Worm (Caenorhabditis elegans) whole organism, L3 larva: ENCODE measurements around the gene ttr-29.

Experiments
- aly-2 ChIP-seq: fragments of 150-350 bp; optimal IDR thresholded peaks from 2 replicates; lab custom pipeline; 2014; ENCODE audit warnings: missing biosample characterization, missing genetic modification characterization
- ama-1 ChIP-seq: fragments of 150-350 bp; optimal IDR thresholded peaks from 2 replicates; lab custom pipeline; 2018
- ceh-16 ChIP-seq: sonication (generic microtip); optimal IDR thresholded peaks from 2 replicates; lab custom pipeline; 2017; ENCODE audit warnings: missing biosample characterization, missing genetic modification characterization
- daf-12 ChIP-seq: fragments of 150-350 bp; optimal IDR thresholded peaks from 2 replicates; lab custom pipeline; 2014; ENCODE audit warnings: missing biosample characterization, missing genetic modification reagents, missing genetic modification characterization
- egl-27 ChIP-seq: sonication (generic microtip); optimal IDR thresholded peaks from 4 replicates; lab custom pipeline; 2017; ENCODE audit warnings: missing biosample characterization, missing genetic modification reagents, missing genetic modification characterization
- elt-1 ChIP-seq: fragments of 150-350 bp; optimal IDR thresholded peaks from 2 replicates; lab custom pipeline; 2014; ENCODE audit warnings: missing biosample characterization, missing genetic modification characterization
- elt-2 ChIP-seq: sonication (generic microtip); optimal IDR thresholded peaks from 2 replicates; lab custom pipeline; 2016; ENCODE audit warnings: missing genetic modification reagents, mild to moderate bottlenecking, missing genetic modification characterization, missing compliant biosample characterization
- elt-3 ChIP-seq, 3 experiments: fragments of 150-350 bp in 1 of 3; sonication (generic microtip) in 2 of 3; optimal IDR thresholded peaks; 2 replicates in 2 of 3; 4 replicates in 1 of 3; lab custom pipeline; 2014 to 2017; ENCODE audit warnings: missing biosample characterization in 3 of 3, missing genetic modification characterization in 3 of 3
- eor-1 ChIP-seq, 2 experiments: fragments of 150-350 bp; optimal IDR thresholded peaks; 2 replicates each; lab custom pipeline; 2014 to 2018; ENCODE audit warnings: missing biosample characterization in 2 of 2, missing genetic modification characterization in 2 of 2
- fkh-10 ChIP-seq: sonication (generic microtip); optimal IDR thresholded peaks from 2 replicates; lab custom pipeline; 2017; ENCODE audit warnings: missing biosample characterization, missing genetic modification reagents, missing genetic modification characterization
- fkh-2 ChIP-seq: fragments of 150-350 bp; optimal IDR thresholded peaks from 2 replicates; lab custom pipeline; 2014; ENCODE audit warnings: missing biosample characterization, missing genetic modification reagents, missing genetic modification characterization
- hmg-11 ChIP-seq: sonication (generic microtip); optimal IDR thresholded peaks from 2 replicates; lab custom pipeline; 2016; ENCODE audit warnings: missing genetic modification characterization, missing compliant biosample characterization
- jun-1 ChIP-seq: fragments of 150-350 bp; optimal IDR thresholded peaks from 2 replicates; lab custom pipeline; 2014; ENCODE audit warnings: missing biosample characterization, missing genetic modification reagents, missing genetic modification characterization
- mml-1 ChIP-seq: fragments of 150-350 bp; sonication (generic microtip); optimal IDR thresholded peaks from 3 replicates; lab custom pipeline; 2014; ENCODE audit warnings: missing biosample characterization, missing genetic modification characterization
- nfya-1 ChIP-seq: sonication (generic microtip); optimal IDR thresholded peaks from 2 replicates; lab custom pipeline; 2017; ENCODE audit warnings: missing genetic modification characterization, mild to moderate bottlenecking, missing compliant biosample characterization, antibody characterized with exemption, moderate library complexity; ENCODE audit not compliant: insufficient read depth
- nhr-11 ChIP-seq: fragments of 150-350 bp; optimal IDR thresholded peaks from 2 replicates; lab custom pipeline; 2014; ENCODE audit warnings: missing biosample characterization, missing genetic modification characterization
- nhr-23 ChIP-seq: fragments of 150-350 bp; optimal IDR thresholded peaks from 2 replicates; lab custom pipeline; 2014; ENCODE audit warnings: missing biosample characterization, missing genetic modification reagents, missing genetic modification characterization
- nhr-237 ChIP-seq: fragments of 150-350 bp; optimal IDR thresholded peaks from 2 replicates; lab custom pipeline; 2014; ENCODE audit warnings: missing biosample characterization, missing genetic modification characterization
- nhr-25 ChIP-seq: sonication (generic microtip); optimal IDR thresholded peaks from 2 replicates; lab custom pipeline; 2017; ENCODE audit warnings: missing biosample characterization, missing genetic modification characterization
- nhr-43 ChIP-seq: sonication (generic microtip); optimal IDR thresholded peaks from 2 replicates; lab custom pipeline; 2016; ENCODE audit warnings: mild to moderate bottlenecking, missing genetic modification characterization, missing compliant biosample characterization; ENCODE audit not compliant: poor library complexity, severe bottlenecking
- nhr-76 ChIP-seq: fragments of 150-350 bp; sonication (generic microtip); optimal IDR thresholded peaks from 5 replicates; lab custom pipeline; 2014; ENCODE audit warnings: missing biosample characterization, missing genetic modification characterization
- nhr-77 ChIP-seq: fragments of 150-350 bp; optimal IDR thresholded peaks from 2 replicates; lab custom pipeline; 2014; ENCODE audit warnings: missing biosample characterization, missing genetic modification characterization
- pha-4 ChIP-seq: fragments of 150-350 bp; optimal IDR thresholded peaks from 2 replicates; lab custom pipeline; 2014; ENCODE audit warnings: missing biosample characterization, missing genetic modification reagents, missing genetic modification characterization
- pqm-1 ChIP-seq: fragments of 150-350 bp; optimal IDR thresholded peaks from 2 replicates; lab custom pipeline; 2017; ENCODE audit warnings: missing biosample characterization, missing genetic modification characterization, inconsistent platforms
- skn-1 ChIP-seq: fragments of 150-350 bp; optimal IDR thresholded peaks from 2 replicates; lab custom pipeline; 2014; ENCODE audit warnings: missing biosample characterization, missing genetic modification characterization
- tbx-2 ChIP-seq: sonication (generic microtip); optimal IDR thresholded peaks from 2 replicates; lab custom pipeline; 2016; ENCODE audit warnings: mild to moderate bottlenecking, missing genetic modification characterization, missing compliant biosample characterization
- unc-39 ChIP-seq: sonication (generic microtip); optimal IDR thresholded peaks from 4 replicates; lab custom pipeline; 2017; ENCODE audit warnings: missing biosample characterization, missing genetic modification characterization
- unc-62 ChIP-seq: fragments of 150-350 bp; sonication (generic microtip); optimal IDR thresholded peaks from 4 replicates; lab custom pipeline; 2014; ENCODE audit warnings: missing biosample characterization, missing genetic modification reagents, missing genetic modification characterization
- zag-1 ChIP-seq: fragments of 150-350 bp; optimal IDR thresholded peaks from 2 replicates; lab custom pipeline; 2014; ENCODE audit warnings: missing biosample characterization, missing genetic modification characterization
- ztf-11 ChIP-seq: fragments of 150-350 bp; optimal IDR thresholded peaks from 2 replicates; lab custom pipeline; 2014; ENCODE audit warnings: missing biosample characterization, missing genetic modification characterization
- ztf-4 ChIP-seq: fragments of 150-350 bp; optimal IDR thresholded peaks from 2 replicates; lab custom pipeline; 2014; ENCODE audit warnings: missing biosample characterization, missing genetic modification characterization

ttr-29 gene

DNA sequence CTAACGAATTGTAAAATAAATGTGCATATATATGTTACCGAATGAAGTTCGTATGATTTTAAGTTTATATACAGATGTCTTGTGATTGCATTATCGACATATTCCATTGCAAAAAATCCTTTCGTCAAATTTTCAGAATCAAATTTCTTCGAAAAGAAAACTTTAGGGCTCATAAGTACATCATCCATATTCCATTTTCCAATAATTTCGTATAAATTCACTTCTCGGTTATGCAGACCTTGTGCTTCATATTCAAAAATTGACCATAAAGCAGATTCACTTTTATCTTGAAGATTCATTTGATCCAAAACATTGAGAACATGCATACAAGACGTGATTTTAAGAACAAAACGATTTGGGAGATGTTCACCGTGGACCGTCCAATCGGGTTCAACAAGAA, 36.8 kb upstream of the ttr-29 start:
- TF ChIP-seq nhr-25 (tag; lab: Kevin White, UChicago) (no peak), egl-27 (tag; lab: Kevin White, UChicago) (no peak), skn-1 (no peak), nhr-76 (tag; lab: Kevin White, UChicago) (no peak), fkh-10 (no peak), nhr-11 (tag; lab: Kevin White, UChicago) (no peak), pha-4 (tag; lab: Kevin White, UChicago) (no peak), elt-1 (tag; lab: Kevin White, UChicago) (no peak), nhr-23 (no peak), nhr-237 (tag; lab: Kevin White, UChicago) (no peak), nfya-1 (tag; lab: Kevin White, UChicago) (no peak), ceh-16 (no peak), zag-1 (tag; lab: Kevin White, UChicago) (no peak), pqm-1 (tag; lab: Kevin White, UChicago) (no peak), ztf-4 (tag; lab: Kevin White, UChicago) (no peak), mml-1 (no peak)

DNA sequence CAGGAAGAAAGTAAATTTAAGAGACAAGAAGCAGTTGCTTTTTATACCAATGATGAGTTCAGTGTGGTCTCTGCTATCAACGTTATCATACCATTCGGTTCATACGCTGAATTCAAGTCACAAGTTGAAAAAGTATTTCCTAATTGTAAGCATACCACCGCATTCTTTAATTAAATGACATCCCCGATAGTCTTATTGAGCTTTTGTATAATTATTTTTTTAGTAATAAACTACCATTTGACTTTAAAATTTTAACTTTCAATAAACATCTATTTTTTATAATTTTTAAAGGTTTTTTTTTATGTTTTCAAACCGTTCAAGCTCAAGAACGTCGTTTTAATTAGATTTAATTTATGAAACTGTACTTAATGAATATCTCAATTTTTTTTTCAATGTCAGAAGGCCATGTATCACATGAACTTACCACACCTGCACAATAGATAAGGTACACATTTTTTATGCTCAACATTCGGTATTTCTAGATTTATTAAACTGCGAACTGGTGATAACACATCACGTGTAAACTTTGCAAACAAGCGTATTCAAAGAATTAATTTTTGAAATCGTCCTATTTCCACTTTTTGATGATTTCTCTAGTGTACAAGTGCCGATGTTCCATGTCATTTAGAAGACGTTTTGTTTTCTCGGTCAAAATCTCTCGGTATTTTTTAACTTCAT, 35.3 kb upstream of the ttr-29 start, which contains the start of gene T16G1.4:
Gene T16G1.4, minus strand, starts transcription at position 51 of the 678 bp plus-strand sequence.
- no peak for TF ChIP-seq unc-39 (tag; lab: Kevin White, UChicago)
- peak; percentile 73 for TF ChIP-seq elt-2 (tag; lab: Kevin White, UChicago)
- TF ChIP-seq pha-4 (tag; lab: Kevin White, UChicago), result peak; percentile 2
- peak; percentile 32 for TF ChIP-seq pqm-1 (tag; lab: Kevin White, UChicago)
- no peak for TF ChIP-seq nhr-11 (tag; lab: Kevin White, UChicago)

DNA sequence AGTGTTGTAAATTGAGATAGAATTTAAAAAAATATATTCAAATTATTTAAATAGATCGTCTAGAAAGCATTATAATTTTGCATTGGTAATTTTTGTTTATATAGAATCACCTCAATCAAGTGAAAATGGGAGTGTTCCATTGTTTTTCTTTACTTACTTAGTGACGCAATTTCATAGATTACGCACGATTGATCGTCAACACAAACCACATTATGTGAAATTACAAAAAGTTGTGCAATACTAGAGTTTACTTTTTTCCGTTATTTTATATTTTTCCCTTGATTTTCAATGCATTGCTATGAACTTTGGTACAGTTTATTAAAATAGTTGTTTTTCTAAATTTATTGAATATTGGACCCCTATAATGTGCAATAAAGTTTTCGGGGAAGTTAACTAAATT, 32.8 kb upstream of the ttr-29 start, which contains the start of gene T16G1.5:
Gene T16G1.5, minus strand, starts transcription at position 119 of the 400 bp plus-strand sequence.
- TF ChIP-seq elt-2 (tag; lab: Kevin White, UChicago) (peak; percentile 25), nhr-77 (tag; lab: Kevin White, UChicago) (no peak)

- TF ChIP-seq pqm-1 (tag; lab: Kevin White, UChicago), result peak; percentile 90
- peak; percentile 91 for TF ChIP-seq elt-2 (tag; lab: Kevin White, UChicago)
- TF ChIP-seq hmg-11 (tag; lab: Kevin White, UChicago), result no peak
These were observed 30.5 kb upstream of the ttr-29 start, which contains the start of gene T16G1.6 for ce11 chrV:12937098-12937497. Gene T16G1.6, minus strand, starts transcription at chrV:12937174.

DNA sequence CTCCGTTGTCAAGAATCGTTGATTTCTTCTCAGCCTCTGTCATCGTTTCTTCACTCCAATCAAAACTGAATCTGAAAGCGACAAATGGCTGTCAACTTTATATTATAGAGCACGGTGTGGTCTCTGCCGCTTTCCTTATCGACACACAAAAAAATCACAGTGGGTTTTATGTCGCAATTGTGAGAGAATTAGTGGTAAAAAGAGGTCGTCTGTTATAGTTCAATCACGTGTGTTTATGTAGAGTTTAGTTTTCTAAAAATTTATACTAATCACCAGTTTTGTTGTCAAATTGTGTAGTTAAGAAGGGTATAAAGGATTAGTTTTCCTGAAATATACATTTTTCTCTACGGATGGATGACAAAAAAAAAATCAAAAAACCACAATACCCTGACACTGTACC, 28.3 kb upstream of the ttr-29 start, which contains the start of gene T16G1.7:
Gene T16G1.7, minus strand, starts transcription at position 137 of the 400 bp plus-strand sequence.
- TF ChIP-seq elt-3 (tag; optimal IDR thresholded peaks at IDR 0.05; lab: Kevin White, UChicago), result no peak
- TF ChIP-seq skn-1, result no peak
- no peak for TF ChIP-seq fkh-2 (tag; lab: Kevin White, UChicago)
- TF ChIP-seq ztf-11 (tag; lab: Kevin White, UChicago), result no peak
- TF ChIP-seq pqm-1 (tag; lab: Kevin White, UChicago), result peak; percentile 89
- TF ChIP-seq nfya-1 (tag; lab: Kevin White, UChicago), result no peak
- TF ChIP-seq aly-2 (tag; lab: Kevin White, UChicago), result no peak
- no peak for TF ChIP-seq eor-1 (tag; optimal IDR thresholded peaks at IDR 0.05; lab: Kevin White, UChicago)
- TF ChIP-seq jun-1, result peak; percentile 55
- no peak for TF ChIP-seq fkh-10
- no peak for TF ChIP-seq daf-12 (tag; lab: Kevin White, UChicago)
- TF ChIP-seq elt-2 (tag; lab: Kevin White, UChicago), result peak; percentile 91
- no peak for TF ChIP-seq ztf-4 (tag; lab: Kevin White, UChicago)
- TF ChIP-seq tbx-2 (tag; lab: Kevin White, UChicago), result no peak
- no peak for TF ChIP-seq egl-27 (tag; lab: Kevin White, UChicago)
- peak; percentile 49 for TF ChIP-seq pha-4 (tag; lab: Kevin White, UChicago)
- no peak for TF ChIP-seq nhr-237 (tag; lab: Kevin White, UChicago)

DNA sequence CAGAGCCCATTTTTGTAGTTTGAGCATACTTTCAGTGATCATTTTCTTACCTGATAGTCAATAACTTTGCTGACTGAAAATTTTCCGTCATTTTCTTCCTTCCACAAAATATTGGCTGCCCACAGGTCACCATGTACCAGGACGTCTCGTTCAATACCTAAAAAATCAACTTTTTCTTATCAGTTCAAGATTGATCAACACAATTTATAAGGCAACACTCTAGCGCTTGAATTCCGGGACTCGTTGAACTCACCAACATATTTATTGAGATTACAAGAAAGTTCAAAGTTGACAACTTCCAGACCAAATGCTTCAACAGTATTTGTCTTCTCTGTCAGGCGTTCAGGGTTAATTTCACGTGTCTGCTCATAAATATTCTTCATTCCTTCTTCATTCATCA, 27.0 kb upstream of the ttr-29 start:
- TF ChIP-seq unc-62 (no peak), ama-1 (lab: Kevin White, UChicago) (no peak), pqm-1 (tag; lab: Kevin White, UChicago) (peak; percentile 75), skn-1 (no peak), elt-2 (tag; lab: Kevin White, UChicago) (peak; percentile 65), nhr-43 (tag; lab: Kevin White, UChicago) (no peak), nhr-76 (tag; lab: Kevin White, UChicago) (no peak)
